Fruit fly (Drosophila melanogaster): ENCODE measurements around the gene CG3386.

Gene CG3386

DNA sequence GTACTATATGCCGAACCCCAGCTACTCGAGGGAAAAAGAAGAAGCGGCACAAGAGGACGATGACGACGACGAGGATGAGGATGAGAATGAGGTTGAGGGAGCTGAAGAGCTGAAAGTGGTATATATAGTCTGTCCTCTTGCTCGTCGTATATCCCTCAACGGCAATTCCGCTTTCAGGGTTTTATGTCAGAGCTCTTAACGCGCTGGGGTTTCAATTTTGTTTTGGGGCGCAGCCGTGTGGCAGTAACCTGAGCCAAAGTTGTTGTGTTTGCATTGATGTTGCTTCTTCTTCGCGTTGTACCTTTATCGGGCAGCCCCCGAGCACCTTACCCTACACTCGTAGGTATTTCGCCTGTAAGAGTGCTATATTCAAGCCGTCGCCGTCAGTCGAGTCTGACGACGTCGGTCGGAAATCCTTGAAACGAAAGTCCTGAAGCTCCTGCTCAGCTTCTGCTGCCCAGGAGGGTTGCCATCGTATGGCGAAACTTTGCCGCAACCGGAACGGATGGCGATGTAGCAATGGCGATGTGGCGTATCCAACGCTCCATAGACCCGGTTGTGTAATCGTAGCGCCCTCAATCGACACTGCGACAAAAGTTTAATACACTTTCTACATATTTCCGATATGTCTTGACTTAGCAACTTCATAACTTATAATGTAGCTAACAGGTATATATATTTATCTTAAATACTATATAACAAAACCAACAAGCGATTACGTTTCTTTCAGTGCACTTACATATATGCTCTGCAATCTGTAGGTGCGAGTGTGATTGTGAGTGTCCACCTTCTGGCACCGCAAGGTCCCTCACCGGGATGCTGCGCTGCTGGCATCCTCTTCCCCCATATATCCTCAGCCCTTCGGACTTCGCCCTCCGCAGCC is 22.6 kb upstream of the CG3386 start (continued):
- TF ChIP-seq CG7271 (tag; optimal IDR thresholded peaks at IDR 0.05) (no peak), CG4730 (GFP tag; IDR thresholded peaks at IDR 0.05) (no peak), CG16813 (GFP tag; IDR thresholded peaks at IDR 0.05; ENCODE audit: partially characterized antibody) (no peak), vvl (GFP tag; IDR thresholded peaks at IDR 0.05) (peak; percentile 64; the same call in 1 of the 2 replicates), prd (optimal IDR thresholded peaks at IDR 0.05) (no peak), prd (GFP tag; IDR thresholded peaks at IDR 0.05) (peak; percentile 57; the same call in 1 of the 3 replicates), usp (GFP tag; optimal IDR thresholded peaks at IDR 0.05) (no peak), Antp (GFP tag; optimal IDR thresholded peaks at IDR 0.05) (no peak), sim (GFP tag; IDR thresholded peaks at IDR 0.05) (no peak), CG12155 (GFP tag; optimal IDR thresholded peaks at IDR 0.05) (no peak), chif (GFP tag; optimal IDR thresholded peaks at IDR 0.05) (no peak), schlank (tag; optimal IDR thresholded peaks at IDR 0.05) (no peak), gsb-n (tag; optimal IDR thresholded peaks at IDR 0.05) (no peak), her (GFP tag; optimal IDR thresholded peaks at IDR 0.05) (no peak), disco-r (GFP tag; optimal IDR thresholded peaks at IDR 0.05) (no peak), Atf-2 (GFP tag; optimal IDR thresholded peaks at IDR 0.05) (no peak), CG4854 (GFP tag; optimal IDR thresholded peaks at IDR 0.05) (no peak), Dip3 (GFP tag; optimal IDR thresholded peaks at IDR 0.05) (no peak), dpn (GFP tag; optimal IDR thresholded peaks at IDR 0.05) (peak in 1 of 2 experiments; percentile 28), Meics (GFP tag; optimal IDR thresholded peaks at IDR 0.05) (peak; percentile 26), CG6689 (GFP tag; IDR thresholded peaks at IDR 0.05) (peak; percentile 60), eve (GFP tag; optimal IDR thresholded peaks at IDR 0.05) (no peak), tna (GFP tag; IDR thresholded peaks at IDR 0.05; ENCODE audit: partially characterized antibody) (no peak), Camta (GFP tag; optimal IDR thresholded peaks at IDR 0.05) (no peak), esg (GFP tag; conservative IDR thresholded peaks at IDR 0.05) (0 out of 2 replicates have a peak, but pooled peaks have one; percentile 43), CG1792 (GFP tag; optimal IDR thresholded peaks at IDR 0.05) (no peak), Dip2 (GFP tag; IDR thresholded peaks at IDR 0.05) (no peak), CG10321 (GFP tag; IDR thresholded peaks at IDR 0.05) (no peak), CG2129 (GFP tag; IDR thresholded peaks at IDR 0.05; ENCODE audit: partially characterized antibody) (no peak), corto (GFP tag; optimal IDR thresholded peaks at IDR 0.05) (no peak), h (optimal IDR thresholded peaks at IDR 0.05) (no peak), dm (GFP tag; optimal IDR thresholded peaks at IDR 0.05) (no peak), Usf (GFP tag; optimal IDR thresholded peaks at IDR 0.05) (no peak), vfl (GFP tag; optimal IDR thresholded peaks at IDR 0.05) (no peak), tgo (GFP tag; IDR thresholded peaks at IDR 0.05) (peak; percentile 50; the same call in 2 of the 3 replicates), Eip74EF (GFP tag; optimal IDR thresholded peaks at IDR 0.05) (no peak), lmd (GFP tag; IDR thresholded peaks at IDR 0.05) (0 out of 2 replicates have a peak, but pooled peaks have one; percentile 35), CG14014 (GFP tag; IDR thresholded peaks at IDR 0.05) (peak; percentile 39; the same call in 1 of the 2 replicates), knrl (GFP tag; IDR thresholded peaks at IDR 0.05; ENCODE audit: partially characterized antibody) (no peak), CoRest (tag; optimal IDR thresholded peaks at IDR 0.05) (no peak), sug (tag; optimal IDR thresholded peaks at IDR 0.05) (no peak), CG17385 (GFP tag; optimal IDR thresholded peaks at IDR 0.05) (no peak), Spps (tag; optimal IDR thresholded peaks at IDR 0.05) (no peak), CG13424 (tag; optimal IDR thresholded peaks at IDR 0.05) (no peak), Nf-YC (tag; optimal IDR thresholded peaks at IDR 0.05) (no peak), CG10267 (tag; optimal IDR thresholded peaks at IDR 0.05) (no peak), CG31224 (GFP tag; IDR thresholded peaks at IDR 0.05) (no peak), peb (GFP tag; IDR thresholded peaks at IDR 0.05) (no peak), phol (tag; optimal IDR thresholded peaks at IDR 0.05) (peak; percentile 37), Jarid2 (GFP tag; optimal IDR thresholded peaks at IDR 0.05) (no peak)
